Fruit fly (Drosophila melanogaster): ENCODE measurements around the gene Ptp61F.

DNA sequence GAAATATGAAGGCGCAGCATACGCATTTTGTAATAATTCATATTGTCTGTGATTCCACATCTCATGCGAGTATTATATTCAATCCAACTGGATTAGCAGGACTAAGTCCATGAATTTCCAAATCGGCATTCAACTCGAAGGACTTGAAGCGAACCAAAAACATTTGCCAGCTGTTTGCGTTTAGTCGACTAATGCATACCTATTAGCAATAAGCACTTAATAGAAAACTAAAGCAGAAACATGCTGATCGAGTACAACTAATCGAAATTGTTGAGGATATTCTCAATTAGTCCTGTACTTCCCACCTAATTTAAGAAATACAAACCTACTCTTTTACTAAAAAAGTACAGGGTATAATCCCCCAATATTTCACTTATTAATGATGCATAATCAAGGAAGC, 5.8 kb downstream of the Ptp61F start:
- TF ChIP-seq CrebB (tag; optimal IDR thresholded peaks at IDR 0.05) (no peak), B-H1 (GFP tag; IDR thresholded peaks at IDR 0.05) (no peak), unpg (GFP tag; optimal IDR thresholded peaks at IDR 0.05) (no peak), CG14014 (GFP tag; IDR thresholded peaks at IDR 0.05) (no peak), H15 (GFP tag; IDR thresholded peaks at IDR 0.05) (no peak), CG15514 (GFP tag; optimal IDR thresholded peaks at IDR 0.05) (no peak), CG10274 (GFP tag; optimal IDR thresholded peaks at IDR 0.05) (no peak), odd (GFP tag; optimal IDR thresholded peaks at IDR 0.05) (no peak), H2.0 (GFP tag; IDR thresholded peaks at IDR 0.05) (no peak), Ada2b (GFP tag; IDR thresholded peaks at IDR 0.05) (no peak), luna (GFP tag; optimal IDR thresholded peaks at IDR 0.05) (no peak), sqz (GFP tag; optimal IDR thresholded peaks at IDR 0.05) (no peak), ap (GFP tag; IDR thresholded peaks at IDR 0.05) (no peak)

All from whole organism, embryonic.